Fruit fly (Drosophila melanogaster): Measurements from ENCODE around the gene wake.

wake gene

DNA sequence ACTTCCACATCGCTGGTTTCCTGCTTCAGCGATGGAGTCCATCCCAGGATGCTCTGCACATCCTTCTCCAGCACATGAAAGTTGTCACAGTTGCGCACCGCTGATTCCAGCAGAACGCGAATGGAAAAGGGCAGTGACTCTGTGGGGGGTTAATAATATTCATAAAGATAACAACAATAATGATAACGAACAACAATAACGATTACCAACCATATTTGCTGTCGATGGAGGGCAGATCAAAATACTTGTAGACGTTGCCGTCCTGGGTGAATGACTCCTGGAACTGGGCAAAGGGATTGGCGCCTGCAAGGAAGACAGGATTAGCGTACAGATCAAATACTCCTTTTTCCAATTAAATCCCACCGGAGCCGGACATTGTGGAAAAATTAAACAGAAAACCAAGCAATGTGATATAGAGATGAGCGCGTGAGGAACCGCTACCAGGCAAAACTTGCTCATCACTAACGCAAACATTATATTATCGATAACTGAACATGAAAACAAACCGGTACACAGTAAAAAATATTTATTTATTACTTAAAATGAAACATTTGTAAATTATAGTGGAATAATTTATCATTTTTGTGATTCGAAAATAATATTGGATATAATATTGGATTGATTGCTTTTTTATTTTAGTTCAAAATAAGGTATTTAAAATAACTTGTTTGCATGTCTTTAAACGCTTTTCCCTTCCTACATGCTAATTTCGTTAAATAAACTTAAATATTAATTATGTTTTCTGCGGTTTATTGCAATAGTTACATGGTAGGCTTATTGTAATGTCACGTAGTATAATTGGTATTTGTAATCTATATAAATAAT, 84.8 kb downstream of the wake start, which contains the start of gene Irp-1A:
TSS of gene Irp-1A (minus strand) at position 439 of the 825 bp plus-strand sequence.
- TF ChIP-seq CG10348 (GFP tag; IDR thresholded peaks at IDR 0.05) (no peak), rn (GFP tag; IDR thresholded peaks at IDR 0.05) (no peak), CG4496 (GFP tag; IDR thresholded peaks at IDR 0.05) (peak; percentile 48; the same call in 2 of the 3 replicates), Pif1A (GFP tag; optimal IDR thresholded peaks at IDR 0.05) (peak; percentile 2), CG17806 (tag; optimal IDR thresholded peaks at IDR 0.05) (peak; percentile 72), Snoo (tag; optimal IDR thresholded peaks at IDR 0.05) (peak; percentile 45), Pif1B (GFP tag; optimal IDR thresholded peaks at IDR 0.05) (peak; percentile 38), CG12605 (GFP tag; IDR thresholded peaks at IDR 0.05) (peak; percentile 86), Ets98B (GFP tag; IDR thresholded peaks at IDR 0.05) (peak; percentile 71), CG13204 (GFP tag; optimal IDR thresholded peaks at IDR 0.05) (no peak), CG15710 (tag; optimal IDR thresholded peaks at IDR 0.05) (peak; percentile 67), D1 (tag; optimal IDR thresholded peaks at IDR 0.05) (no peak), CG8159 (tag; optimal IDR thresholded peaks at IDR 0.05) (peak; percentile 77), CG9948 (tag; optimal IDR thresholded peaks at IDR 0.05) (peak; percentile 73), EcR (GFP tag; optimal IDR thresholded peaks at IDR 0.05) (peak; percentile 86), CG8301 (tag; optimal IDR thresholded peaks at IDR 0.05) (peak; percentile 72), CG34367 (tag; optimal IDR thresholded peaks at IDR 0.05) (peak; percentile 51), CG14655 (GFP tag; optimal IDR thresholded peaks at IDR 0.05) (peak; percentile 66), CG32121 (GFP tag; IDR thresholded peaks at IDR 0.05) (peak; percentile 72; the same call in 1 of the 2 replicates), fd96Ca (GFP tag; IDR thresholded peaks at IDR 0.05) (no peak), gl (tag; optimal IDR thresholded peaks at IDR 0.05) (peak; percentile 12)

DNA sequence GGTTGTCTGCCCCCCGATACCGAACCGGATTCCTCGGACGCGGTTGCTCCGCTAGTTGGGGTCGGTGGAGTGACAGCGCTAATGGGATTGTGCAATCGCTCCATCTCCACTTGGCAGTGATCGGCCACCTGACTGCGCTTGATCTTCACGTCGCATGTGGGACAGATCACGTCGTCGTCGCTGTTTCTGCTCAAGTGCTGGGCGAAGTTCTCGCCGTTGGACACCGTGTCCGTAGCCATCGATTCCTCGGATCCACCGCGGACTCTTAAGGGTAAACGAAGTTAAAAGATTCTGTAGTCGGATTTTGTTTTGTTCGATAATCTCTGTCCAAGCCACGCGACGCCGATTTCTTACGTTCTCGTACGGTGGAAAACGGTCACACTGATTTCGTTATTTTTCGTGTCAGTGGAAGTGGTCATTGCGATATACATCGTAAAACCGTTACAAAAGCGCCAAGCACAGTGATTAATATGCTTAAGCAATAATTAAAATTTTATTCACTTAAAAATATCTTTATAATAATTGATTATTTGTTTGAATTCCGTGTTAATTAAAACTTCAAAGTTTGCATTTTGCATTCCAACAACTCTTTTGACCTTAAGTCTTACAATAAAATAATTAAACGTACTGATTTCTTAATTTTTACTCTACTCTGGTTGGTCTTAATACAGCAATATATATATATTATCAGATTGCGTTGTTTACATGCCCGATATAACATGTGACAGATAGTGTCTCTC, 86.6 kb downstream of the wake start, which contains the start of gene RNF220:
TSS of gene RNF220 (minus strand) at position 384 of the 740 bp plus-strand sequence.
- TF ChIP-seq fd96Ca (GFP tag; IDR thresholded peaks at IDR 0.05) (no peak), CG14655 (GFP tag; optimal IDR thresholded peaks at IDR 0.05) (peak; percentile 41), Snoo (tag; optimal IDR thresholded peaks at IDR 0.05) (peak; percentile 1), CG15710 (tag; optimal IDR thresholded peaks at IDR 0.05) (peak; percentile 2), CG8301 (tag; optimal IDR thresholded peaks at IDR 0.05) (no peak), Pif1A (GFP tag; optimal IDR thresholded peaks at IDR 0.05) (no peak), CG8159 (tag; optimal IDR thresholded peaks at IDR 0.05) (peak; percentile 25), CG4496 (GFP tag; IDR thresholded peaks at IDR 0.05) (0 out of 3 replicates have a peak, but pooled peaks have one; percentile 29)

DNA sequence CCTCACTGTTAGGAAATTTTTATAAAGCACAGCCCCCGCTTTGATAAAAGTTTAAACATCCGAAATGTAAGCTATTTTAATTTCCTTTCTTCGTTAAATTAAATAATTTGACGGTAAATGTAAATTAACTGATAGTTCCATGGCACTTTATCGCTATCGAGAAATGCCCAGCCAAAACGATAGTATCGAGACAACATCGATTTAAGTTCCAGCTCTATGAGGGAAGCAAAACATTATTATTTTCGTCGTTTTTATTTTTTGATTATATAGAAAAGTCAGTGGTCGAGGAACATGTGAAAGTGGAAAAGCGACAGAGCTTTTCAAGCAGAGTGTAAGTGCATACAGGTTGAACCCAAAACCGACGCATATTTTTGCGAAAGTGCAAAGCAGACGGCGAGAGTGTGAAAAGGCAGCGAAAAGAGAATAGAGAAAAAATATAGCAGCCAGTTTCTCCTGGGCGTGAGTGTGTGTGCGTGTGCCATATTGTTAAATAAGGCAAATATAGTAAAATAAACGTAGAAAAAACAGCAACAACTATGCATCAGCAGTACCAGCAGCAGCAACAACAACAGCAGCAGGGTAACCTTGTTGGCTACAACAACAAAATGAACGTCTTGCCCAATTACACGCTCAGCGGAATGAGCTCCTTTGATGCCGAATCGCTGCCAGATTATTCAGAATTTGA, 87.3 kb downstream of the wake start, which contains the start of gene CG45049:
TSS of gene CG45049 (plus strand) at position 197 of the 685 bp plus-strand sequence.
- TF ChIP-seq Ets98B (GFP tag; IDR thresholded peaks at IDR 0.05) (no peak), Pif1B (GFP tag; optimal IDR thresholded peaks at IDR 0.05) (no peak), Pif1A (GFP tag; optimal IDR thresholded peaks at IDR 0.05) (no peak), CG17806 (tag; optimal IDR thresholded peaks at IDR 0.05) (no peak), Snoo (tag; optimal IDR thresholded peaks at IDR 0.05) (no peak), D1 (tag; optimal IDR thresholded peaks at IDR 0.05) (no peak), CG4496 (GFP tag; IDR thresholded peaks at IDR 0.05) (no peak), CG10348 (GFP tag; IDR thresholded peaks at IDR 0.05) (no peak), CG9948 (tag; optimal IDR thresholded peaks at IDR 0.05) (no peak), CG8301 (tag; optimal IDR thresholded peaks at IDR 0.05) (no peak), EcR (GFP tag; optimal IDR thresholded peaks at IDR 0.05) (no peak), rn (GFP tag; IDR thresholded peaks at IDR 0.05) (no peak), CG32121 (GFP tag; IDR thresholded peaks at IDR 0.05) (no peak), CG8159 (tag; optimal IDR thresholded peaks at IDR 0.05) (no peak), CG13204 (GFP tag; optimal IDR thresholded peaks at IDR 0.05) (no peak), CG12605 (GFP tag; IDR thresholded peaks at IDR 0.05) (no peak), CG15710 (tag; optimal IDR thresholded peaks at IDR 0.05) (no peak), CG14655 (GFP tag; optimal IDR thresholded peaks at IDR 0.05) (no peak), gl (tag; optimal IDR thresholded peaks at IDR 0.05) (no peak)

- TF ChIP-seq CG15710 (tag; optimal IDR thresholded peaks at IDR 0.05), result no peak
These were observed 87.8 kb downstream of the wake start for dm6 chr3R:22727456-22727833.

- TF ChIP-seq CG8301 (tag; optimal IDR thresholded peaks at IDR 0.05) (peak; percentile 64), rn (GFP tag; IDR thresholded peaks at IDR 0.05) (0 out of 2 replicates have a peak, but pooled peaks have one; percentile 6), CG12605 (GFP tag; IDR thresholded peaks at IDR 0.05) (peak; percentile 55; the same call in 1 of the 2 replicates), CG14655 (GFP tag; optimal IDR thresholded peaks at IDR 0.05) (no peak), EcR (GFP tag; optimal IDR thresholded peaks at IDR 0.05) (no peak), CG15710 (tag; optimal IDR thresholded peaks at IDR 0.05) (no peak), CG17806 (tag; optimal IDR thresholded peaks at IDR 0.05) (peak; percentile 27), CG4496 (GFP tag; IDR thresholded peaks at IDR 0.05) (peak; percentile 80), CG9948 (tag; optimal IDR thresholded peaks at IDR 0.05) (peak; percentile 53), CG34367 (tag; optimal IDR thresholded peaks at IDR 0.05) (peak; percentile 31), Ets98B (GFP tag; IDR thresholded peaks at IDR 0.05) (peak; percentile 70), CG32121 (GFP tag; IDR thresholded peaks at IDR 0.05) (peak; percentile 51; the same call in 1 of the 2 replicates)
These were observed 88.2 kb downstream of the wake start for dm6 chr3R:22727857-22728256.
